Worm (Caenorhabditis elegans) whole organism, L1 larva: ENCODE measurements around the gene F01D5.2.

Experiments used
- lin-35 ChIP-seq, 2 experiments: fragments of 150-350 bp; optimal IDR thresholded peaks; 2 replicates each; lab custom pipeline; 2014; ENCODE audit warnings: missing biosample characterization in 2 of 2, missing genetic modification characterization in 2 of 2, missing genetic modification reagents in 2 of 2
- nhr-20 ChIP-seq: sonication (generic microtip); optimal IDR thresholded peaks from 2 replicates; lab custom pipeline; 2016; ENCODE audit warnings: mild to moderate bottlenecking, missing genetic modification characterization, missing compliant biosample characterization
- pax-3 ChIP-seq: fragments of 200-800 bp; sonication (Bioruptor generic); optimal IDR thresholded peaks from 2 replicates; lab custom pipeline; 2018; ENCODE audit warnings: mild to moderate bottlenecking, missing genetic modification characterization, moderate library complexity, missing compliant biosample characterization
- skn-1 ChIP-seq: fragments of 150-350 bp; optimal IDR thresholded peaks from 2 replicates; lab custom pipeline; 2014; ENCODE audit warnings: missing biosample characterization, missing genetic modification characterization

ce11 chrII:13981819-13982218 is 17.0 kb downstream of the F01D5.2 start:
- TF ChIP-seq skn-1 (tag; lab: Kevin White, UChicago) = no peak
- no peak for TF ChIP-seq lin-35 (GFP tag; optimal IDR thresholded peaks at IDR 0.05; lab: Kevin White, UChicago)
- TF ChIP-seq pax-3 = no peak
- no peak for TF ChIP-seq nhr-20 (tag; lab: Kevin White, UChicago)
